Worm (Caenorhabditis elegans) whole organism, L3 larva: ENCODE data around the gene glr-7.

Source experiments
- nhr-28 ChIP-seq: fragments of 150-350 bp; optimal IDR thresholded peaks from 2 replicates; lab custom pipeline; 2014; ENCODE audit warnings: missing biosample characterization, missing genetic modification characterization
- pha-4 ChIP-seq: fragments of 150-350 bp; optimal IDR thresholded peaks from 2 replicates; lab custom pipeline; 2014; ENCODE audit warnings: missing biosample characterization, missing genetic modification reagents, missing genetic modification characterization

ce11 chrX:2450994-2451393 is 31.3 kb upstream of the glr-7 start:
- TF ChIP-seq pha-4 (tag; lab: Kevin White, UChicago): no peak
- no peak for TF ChIP-seq nhr-28 (tag; lab: Kevin White, UChicago)
